Fruit fly (Drosophila melanogaster) whole organism, embryonic: ENCODE measurements around the gene feo.

Experiments
- CG10979 ChIP-seq: fragments of 200-800 bp; sonication (Bioruptor generic); optimal IDR thresholded peaks from 2 replicates; lab custom pipeline; 2018; ENCODE audit warnings: missing biosample characterization, mild to moderate bottlenecking, missing genetic modification characterization, moderate library complexity
- CG4328 ChIP-seq: fragments of 200-800 bp; sonication (Bioruptor generic); optimal IDR thresholded peaks from 3 replicates; lab custom pipeline; 2017; ENCODE audit warnings: missing biosample characterization, missing genetic modification reagents, missing genetic modification characterization
- bbx ChIP-seq: fragments of 200-800 bp; sonication (Bioruptor generic); IDR thresholded peaks from 2 replicates; pipeline ENCODE4 v1.3.6; 2022; ENCODE audit warnings: missing biosample characterization, missing genetic modification characterization; ENCODE audit not compliant: partially characterized antibody
- bsh ChIP-seq, 2 experiments: fragments of 200-800 bp; sonication (Bioruptor generic); optimal IDR thresholded peaks; 2 replicates each; lab custom pipeline; 2017 to 2018; ENCODE audit warnings: mild to moderate bottlenecking in 2 of 2, missing biosample characterization in 2 of 2, missing genetic modification characterization in 2 of 2, moderate library complexity in 1 of 2
- disco-r ChIP-seq: fragments of 200-800 bp; sonication (Bioruptor generic); optimal IDR thresholded peaks from 2 replicates; lab custom pipeline; 2016; ENCODE audit warnings: missing biosample characterization, missing genetic modification characterization
- ham ChIP-seq: fragments of 200-800 bp; sonication (Bioruptor generic); IDR thresholded peaks from 2 replicates; pipeline ENCODE4 v1.3.6; 2022; ENCODE audit warnings: missing biosample characterization, missing genetic modification characterization
- ken ChIP-seq: fragments of 200-800 bp; sonication (Bioruptor generic); IDR thresholded peaks from 3 replicates; pipeline ENCODE4 v1.3.6; 2022; ENCODE audit warnings: missing biosample characterization, missing genetic modification characterization
- lov ChIP-seq, 2 experiments: fragments of 200-800 bp in 1 of 2; fragments of >200 bp in 1 of 2; sonication (Bioruptor generic) in 1 of 2; IDR thresholded peaks in 1 of 2; optimal IDR thresholded peaks in 1 of 2; 2 replicates in 1 of 2; 3 replicates in 1 of 2; pipeline versions ENCODE4 v1.3.6 to Lab custom; 2017 to 2022; ENCODE audit warnings: missing biosample characterization in 1 of 2, missing genetic modification characterization in 1 of 2
- shn ChIP-seq: fragments of 200-800 bp; sonication (Bioruptor generic); optimal IDR thresholded peaks from 3 replicates; lab custom pipeline; 2016; ENCODE audit warnings: missing biosample characterization, missing genetic modification characterization

- no peak for TF ChIP-seq lov (optimal IDR thresholded peaks at IDR 0.05; lab: Kevin White, UChicago)
- no peak for TF ChIP-seq lov (GFP tag; IDR thresholded peaks at IDR 0.05; lab: Robert Waterston, UW)
- no peak for TF ChIP-seq ken
- TF ChIP-seq ham (GFP tag; lab: Robert Waterston, UW), result no peak
- TF ChIP-seq disco-r (GFP tag; lab: Kevin White, UChicago), result no peak
- no peak for TF ChIP-seq bbx
- no peak for TF ChIP-seq CG10979
- TF ChIP-seq CG4328 (GFP tag; lab: Kevin White, UChicago), result no peak
- no peak for TF ChIP-seq shn (GFP tag; lab: Kevin White, UChicago)
- no peak for TF ChIP-seq bsh (GFP tag; optimal IDR thresholded peaks at IDR 0.05; lab: Kevin White, UChicago)
Measured at dm6 chrX:10827301-10827700, 27.4 kb downstream of the feo start.
